Worm (Caenorhabditis elegans) whole organism, midembryonic: ENCODE results near the gene C31E10.5.

Experiments
- T22C8.4 ChIP-seq: fragments of 200-800 bp; sonication (Bioruptor generic); IDR thresholded peaks from 2 replicates; pipeline ENCODE4 v1.3.6; 2022; ENCODE audit warnings: missing genetic modification characterization, missing compliant biosample characterization
- cog-1 ChIP-seq: sonication (generic microtip); optimal IDR thresholded peaks from 2 replicates; lab custom pipeline; 2016; ENCODE audit warnings: missing genetic modification characterization, missing compliant biosample characterization
- flt-1 ChIP-seq: fragments of 200-800 bp; sonication (Bioruptor generic); IDR thresholded peaks from 2 replicates; pipeline ENCODE4 v1.3.6; 2022; ENCODE audit warnings: missing genetic modification characterization, missing compliant biosample characterization
- klf-2 ChIP-seq: fragments of 200-800 bp; sonication (Bioruptor generic); conservative IDR thresholded peaks from 2 replicates; pipeline ENCODE4 v1.3.6; 2022; ENCODE audit warnings: missing genetic modification reagents, missing genetic modification characterization, missing compliant biosample characterization
- med-1 ChIP-seq: sonication (generic microtip); optimal IDR thresholded peaks from 2 replicates; lab custom pipeline; 2017; ENCODE audit warnings: missing genetic modification characterization, mild to moderate bottlenecking, missing compliant biosample characterization, antibody characterized with exemption, missing genetic modification reagents; ENCODE audit not compliant: insufficient read depth
- ref-1 ChIP-seq: fragments of 200-800 bp; sonication (Bioruptor generic); conservative IDR thresholded peaks from 2 replicates; pipeline ENCODE4 v1.3.6; 2022; ENCODE audit warnings: missing genetic modification reagents, missing genetic modification characterization, missing compliant biosample characterization
- tab-1 ChIP-seq: fragments of 200-800 bp; sonication (Bioruptor generic); IDR thresholded peaks from 2 replicates; pipeline ENCODE4 v1.3.6; 2022; ENCODE audit warnings: missing genetic modification characterization, missing compliant biosample characterization
- ztf-23 ChIP-seq: fragments of 200-800 bp; sonication (Bioruptor generic); IDR thresholded peaks from 2 replicates; pipeline ENCODE4 v1.3.6; 2022; ENCODE audit warnings: missing genetic modification reagents, missing genetic modification characterization, missing compliant biosample characterization
- ztf-29 ChIP-seq: fragments of 200-800 bp; sonication (Bioruptor generic); IDR thresholded peaks from 2 replicates; pipeline ENCODE4 v1.3.6; 2022; ENCODE audit warnings: missing genetic modification reagents, missing genetic modification characterization, missing compliant biosample characterization

C31E10.5 gene

DNA sequence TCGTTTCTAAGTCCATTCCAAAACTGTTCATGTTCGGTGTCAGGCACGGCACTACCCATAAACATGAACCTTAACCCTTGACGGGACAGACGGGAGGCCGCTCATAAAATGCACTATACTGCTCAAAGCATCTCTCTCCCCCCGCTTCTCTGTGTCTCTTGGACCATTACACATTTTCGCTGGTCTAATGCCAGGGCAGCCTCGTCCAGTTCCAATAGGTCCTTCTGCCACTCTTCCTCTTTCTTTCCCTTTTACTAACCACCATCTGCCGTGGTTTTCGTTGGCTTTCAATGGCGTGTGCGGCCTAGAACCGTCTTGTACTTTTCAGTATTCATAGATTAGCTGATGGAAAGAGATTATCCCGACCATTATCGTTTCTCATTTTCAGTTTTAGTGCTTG, 47.5 kb downstream of the C31E10.5 start:
- peak; percentile 55; the same call in 1 of the 2 replicates for TF ChIP-seq ztf-23 (GFP tag; lab: Robert Waterston, UW)
- TF ChIP-seq cog-1 (tag; lab: Kevin White, UChicago): no peak
- TF ChIP-seq ztf-29 (GFP tag; lab: Robert Waterston, UW): no peak
- TF ChIP-seq flt-1: peak; percentile 47; the same call in 1 of the 2 replicates

DNA sequence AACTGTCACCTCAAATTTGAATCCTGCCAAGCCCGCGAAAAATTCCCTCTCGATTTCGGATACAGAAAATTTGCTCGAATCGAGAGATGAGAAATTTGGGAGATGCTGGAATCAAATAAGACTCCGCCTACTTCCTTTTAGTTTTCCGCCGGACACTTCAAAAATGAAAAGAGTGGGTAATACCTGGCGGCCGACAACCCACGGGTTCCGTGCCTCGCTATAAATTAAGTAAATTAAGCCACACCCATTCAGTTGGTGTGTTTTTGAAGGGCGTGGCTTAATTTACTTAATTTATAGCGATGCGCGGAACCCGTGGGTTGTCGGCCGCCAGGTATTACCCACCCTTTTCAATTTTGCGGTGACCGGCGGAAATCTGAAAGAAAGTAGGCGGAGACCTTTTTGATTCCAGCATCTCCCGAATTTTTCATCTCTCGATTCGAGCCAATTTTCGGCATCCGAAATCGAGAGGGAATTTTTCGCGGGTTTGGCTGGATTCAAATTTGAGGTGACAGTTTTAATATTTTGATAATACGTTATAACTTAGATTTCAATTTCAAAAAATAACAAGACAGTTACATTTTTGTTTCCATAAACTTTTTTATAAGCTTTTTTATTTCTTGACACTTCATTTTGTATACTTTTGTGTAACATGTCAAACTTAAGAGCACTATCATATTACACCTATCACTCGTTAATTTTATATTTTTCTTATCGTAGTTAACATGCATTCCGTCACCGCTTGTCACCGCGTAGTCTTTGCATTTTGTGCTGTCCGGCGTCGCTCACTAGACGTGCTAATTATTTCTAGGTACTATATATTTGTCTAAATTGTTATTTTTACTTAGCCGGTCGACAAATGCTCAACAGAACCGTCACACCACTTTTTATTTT, 48.7 kb downstream of the C31E10.5 start:
- TF ChIP-seq ref-1 (GFP tag; lab: Robert Waterston, UW) (no peak), flt-1 (no peak), ztf-23 (GFP tag; lab: Robert Waterston, UW) (no peak), med-1 (GFP tag; lab: Kevin White, UChicago) (no peak), klf-2 (GFP tag; lab: Robert Waterston, UW) (no peak), T22C8.4 (no peak), tab-1 (GFP tag; lab: Robert Waterston, UW) (no peak)

DNA sequence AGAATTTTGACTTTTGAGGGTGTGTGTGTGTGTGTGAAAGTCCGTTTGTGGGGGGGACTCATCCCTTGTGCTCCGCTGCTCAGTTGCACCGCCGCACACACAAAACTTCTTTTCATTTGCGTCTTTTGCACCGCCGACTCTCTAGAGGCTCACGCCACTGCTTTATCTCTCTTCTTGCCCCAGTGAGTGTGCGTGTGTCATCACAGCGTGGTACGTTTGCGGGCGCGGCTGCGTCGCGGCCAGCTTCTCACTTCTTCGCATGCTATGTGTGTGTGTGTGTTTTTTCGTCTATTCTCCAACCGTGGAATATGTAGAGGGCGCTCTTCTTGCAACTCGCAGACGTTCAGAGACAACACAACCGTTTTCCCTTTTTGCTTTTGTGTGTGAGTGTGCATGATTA, 50.1 kb downstream of the C31E10.5 start:
- TF ChIP-seq tab-1 (GFP tag; lab: Robert Waterston, UW) (no peak), ztf-23 (GFP tag; lab: Robert Waterston, UW) (peak; percentile 74; the same call in 1 of the 2 replicates), flt-1 (peak; percentile 61), T22C8.4 (no peak), cog-1 (tag; lab: Kevin White, UChicago) (peak; percentile 23)

DNA sequence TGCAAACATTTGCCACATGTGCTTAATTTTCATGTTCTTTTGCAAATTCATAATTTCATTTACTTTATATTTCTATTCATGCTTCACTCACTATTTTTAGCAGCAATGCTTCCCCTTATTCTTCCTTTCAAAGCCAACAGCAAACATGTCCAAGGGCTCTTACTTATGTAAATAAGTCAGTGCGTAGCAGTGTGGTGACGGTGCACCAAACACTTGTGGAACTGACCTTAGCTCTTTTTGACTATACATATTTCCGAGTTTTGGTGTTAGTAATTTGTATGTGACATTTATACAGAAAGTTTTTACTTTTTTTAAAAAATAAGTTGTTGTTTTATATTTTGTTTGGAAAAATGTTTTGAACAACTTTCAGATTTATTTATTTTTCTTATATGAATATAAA, 50.5 kb downstream of the C31E10.5 start:
- TF ChIP-seq T22C8.4: no peak
- no peak for TF ChIP-seq ref-1 (GFP tag; lab: Robert Waterston, UW)
- TF ChIP-seq ztf-23 (GFP tag; lab: Robert Waterston, UW): no peak
- no peak for TF ChIP-seq ztf-29 (GFP tag; lab: Robert Waterston, UW)
- no peak for TF ChIP-seq cog-1 (tag; lab: Kevin White, UChicago)
- no peak for TF ChIP-seq flt-1
- no peak for TF ChIP-seq klf-2 (GFP tag; lab: Robert Waterston, UW)
- TF ChIP-seq tab-1 (GFP tag; lab: Robert Waterston, UW): no peak
- no peak for TF ChIP-seq med-1 (GFP tag; lab: Kevin White, UChicago)

DNA sequence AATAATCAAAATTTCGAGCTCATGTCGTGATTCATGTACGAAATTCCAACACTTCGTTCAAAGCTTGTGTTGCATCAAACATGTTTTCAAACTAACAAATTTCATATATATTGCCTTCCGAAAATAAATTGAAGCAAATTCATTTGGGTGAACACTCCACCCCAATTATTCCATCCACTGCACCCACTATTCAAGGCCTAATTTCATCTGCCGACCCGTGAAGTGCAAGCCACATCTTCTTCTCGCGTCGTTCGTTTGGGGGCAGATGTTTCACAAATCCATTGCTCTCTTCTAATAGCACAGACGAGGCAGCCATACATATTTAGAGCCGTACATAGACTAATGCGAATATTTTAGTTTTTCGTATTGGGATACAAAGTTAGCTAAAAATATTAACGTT, 51.5 kb downstream of the C31E10.5 start:
- TF ChIP-seq cog-1 (tag; lab: Kevin White, UChicago): no peak
- no peak for TF ChIP-seq klf-2 (GFP tag; lab: Robert Waterston, UW)
- no peak for TF ChIP-seq ztf-29 (GFP tag; lab: Robert Waterston, UW)
- no peak for TF ChIP-seq T22C8.4
- no peak for TF ChIP-seq tab-1 (GFP tag; lab: Robert Waterston, UW)
- no peak for TF ChIP-seq flt-1
- TF ChIP-seq med-1 (GFP tag; lab: Kevin White, UChicago): no peak
- TF ChIP-seq ztf-23 (GFP tag; lab: Robert Waterston, UW): no peak
- TF ChIP-seq ref-1 (GFP tag; lab: Robert Waterston, UW): no peak

DNA sequence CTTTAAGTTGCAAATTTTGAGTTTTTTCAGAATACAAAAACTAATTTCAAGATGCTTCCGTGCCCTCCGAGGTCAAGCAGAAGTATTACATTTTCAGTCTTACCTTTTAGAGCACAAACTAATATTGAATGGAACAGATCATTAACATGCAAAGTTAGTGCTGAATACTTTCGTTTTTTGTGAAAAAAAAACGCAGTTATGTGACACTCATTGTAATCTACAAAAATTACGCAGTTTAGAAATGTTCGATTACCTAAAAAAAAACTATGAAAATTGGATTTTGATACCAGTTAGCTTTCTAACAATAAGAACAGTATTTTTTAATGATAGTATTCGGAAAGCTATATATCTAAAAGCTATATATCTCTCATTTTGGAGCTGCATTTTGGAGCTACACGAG, 53.8 kb downstream of the C31E10.5 start:
- TF ChIP-seq ref-1 (GFP tag; lab: Robert Waterston, UW): no peak
- no peak for TF ChIP-seq klf-2 (GFP tag; lab: Robert Waterston, UW)
- no peak for TF ChIP-seq cog-1 (tag; lab: Kevin White, UChicago)
- TF ChIP-seq T22C8.4: no peak
- TF ChIP-seq med-1 (GFP tag; lab: Kevin White, UChicago): no peak
- TF ChIP-seq flt-1: no peak
- no peak for TF ChIP-seq ztf-23 (GFP tag; lab: Robert Waterston, UW)
- TF ChIP-seq ztf-29 (GFP tag; lab: Robert Waterston, UW): no peak
- no peak for TF ChIP-seq tab-1 (GFP tag; lab: Robert Waterston, UW)
